Worm (Caenorhabditis elegans): ENCODE results near the gene lin-8.
"Not testable (repeated sequence)": the region's sequence is repeated elsewhere in the genome, so short reads cannot be mapped to it uniquely, and the experiment has no call there.

The lin-8 gene

DNA sequence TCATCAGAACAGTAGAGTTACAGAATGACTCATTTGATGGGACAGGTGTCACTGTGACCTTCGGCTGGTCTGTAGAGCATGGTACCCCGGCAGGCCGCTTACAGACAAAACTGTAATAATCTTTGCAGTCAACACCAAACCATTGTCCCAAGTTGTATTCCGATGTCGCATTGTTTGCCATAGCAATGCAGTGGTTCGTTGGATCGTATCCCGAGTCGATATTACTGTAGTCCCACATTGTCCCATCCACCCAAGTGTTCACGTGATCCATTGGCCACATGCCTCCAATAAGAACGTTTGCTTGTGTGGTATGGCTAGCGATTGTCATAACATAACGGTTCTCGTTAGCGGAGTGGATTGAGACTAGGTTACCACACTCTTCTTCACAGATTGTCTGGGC lies 35.7 kb upstream of the lin-8 start:
- TF ChIP-seq snpc-4 (tag; optimal IDR thresholded peaks at IDR 0.05) (no peak), nhr-23 (tag; optimal IDR thresholded peaks at IDR 0.05) (no peak), ztf-1 (GFP tag; conservative IDR thresholded peaks at IDR 0.05) (no peak), nhr-25 (tag; optimal IDR thresholded peaks at IDR 0.05) (no peak), unc-55 (GFP tag; optimal IDR thresholded peaks at IDR 0.05) (no peak), nhr-237 (tag; optimal IDR thresholded peaks at IDR 0.05) (no peak)

ce11 chrII:3023381-3023935 lies 33.2 kb upstream of the lin-8 start, which contains the start of gene clec-2:
Gene clec-2, minus strand, starts transcription at chrII:3023431.
- TF ChIP-seq sma-3 (GFP tag; optimal IDR thresholded peaks at IDR 0.05), result no peak
- TF ChIP-seq nhr-12 (tag; optimal IDR thresholded peaks at IDR 0.05), result no peak
- no peak for TF ChIP-seq lin-39 (tag; optimal IDR thresholded peaks at IDR 0.05)
- TF ChIP-seq blmp-1 (tag; optimal IDR thresholded peaks at IDR 0.05; ENCODE audit: insufficient read depth), result no peak
- no peak for TF ChIP-seq crh-2 (tag; optimal IDR thresholded peaks at IDR 0.05)
- no peak for TF ChIP-seq ceh-16 (tag; optimal IDR thresholded peaks at IDR 0.05)
- TF ChIP-seq ZK546.5 (tag; optimal IDR thresholded peaks at IDR 0.05), result no peak
- no peak for TF ChIP-seq F13H6.1 (tag; optimal IDR thresholded peaks at IDR 0.05)
- no peak for TF ChIP-seq R02D3.7 (tag; optimal IDR thresholded peaks at IDR 0.05)

- no peak for TF ChIP-seq elt-1 (tag; optimal IDR thresholded peaks at IDR 0.05)
These were observed 32.0 kb upstream of the lin-8 start for ce11 chrII:3024655-3025054.

ce11 chrII:3028264-3028663 lies 28.4 kb upstream of the lin-8 start:
- peak; percentile 6 for TF ChIP-seq blmp-1 (tag; optimal IDR thresholded peaks at IDR 0.05; ENCODE audit: insufficient read depth)
- peak; percentile 17 for TF ChIP-seq nhr-25 (tag; optimal IDR thresholded peaks at IDR 0.05)
- TF ChIP-seq C34F6.9 (tag; optimal IDR thresholded peaks at IDR 0.05), result no peak

- TF ChIP-seq nhr-129 (tag; optimal IDR thresholded peaks at IDR 0.05), result no peak
- peak; percentile 65 for TF ChIP-seq blmp-1 (tag; optimal IDR thresholded peaks at IDR 0.05; ENCODE audit: insufficient read depth)
- TF ChIP-seq lsy-2 (tag; optimal IDR thresholded peaks at IDR 0.05), result no peak
- TF ChIP-seq ZK546.5 (tag; optimal IDR thresholded peaks at IDR 0.05), result no peak
- no peak for TF ChIP-seq unc-55 (GFP tag; optimal IDR thresholded peaks at IDR 0.05)
These were observed 26.2 kb upstream of the lin-8 start for ce11 chrII:3030416-3030815.

ce11 chrII:3032480-3032879 lies 24.1 kb upstream of the lin-8 start, which contains the start of gene B0454.6:
Gene B0454.6, plus strand, starts transcription at chrII:3032780.
- not testable (repeated sequence) for TF ChIP-seq mbf-1, unc-39, crh-2 (tag; optimal IDR thresholded peaks at IDR 0.05)

ce11 chrII:3034914-3035313 lies 21.7 kb upstream of the lin-8 start:
- TF ChIP-seq Y55F3AM.14 (GFP tag; optimal IDR thresholded peaks at IDR 0.05) (no peak), blmp-1 (tag; optimal IDR thresholded peaks at IDR 0.05; ENCODE audit: insufficient read depth) (no peak), sma-3 (GFP tag; optimal IDR thresholded peaks at IDR 0.05) (no peak), ceh-82 (tag; optimal IDR thresholded peaks at IDR 0.05) (no peak), aly-2 (tag; optimal IDR thresholded peaks at IDR 0.05) (no peak)

DNA sequence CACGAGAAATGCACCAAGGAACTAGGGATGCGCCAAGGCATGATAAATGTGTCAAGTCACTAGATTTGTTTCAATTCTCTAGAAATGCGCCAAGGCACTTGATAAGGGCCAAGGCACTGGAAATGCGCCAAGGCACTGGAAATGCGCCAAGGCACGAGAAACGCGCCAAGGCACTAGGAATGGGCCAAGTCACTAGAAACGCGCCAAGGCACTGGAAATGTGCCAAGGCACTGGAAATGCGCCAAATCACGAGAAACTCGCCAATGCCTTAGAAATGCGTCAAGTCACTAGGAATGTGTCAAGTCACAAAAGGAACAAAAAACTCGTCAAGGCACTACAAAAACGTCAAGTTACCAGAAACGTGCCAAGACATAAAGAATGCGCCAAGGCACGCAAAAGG lies 20.3 kb upstream of the lin-8 start:
- no peak for TF ChIP-seq egl-27 (tag; optimal IDR thresholded peaks at IDR 0.05)
- TF ChIP-seq nhr-11 (tag; optimal IDR thresholded peaks at IDR 0.05), result no peak
- TF ChIP-seq nhr-21 (tag; optimal IDR thresholded peaks at IDR 0.05), result no peak
- TF ChIP-seq nhr-129 (tag; optimal IDR thresholded peaks at IDR 0.05), result no peak
- no peak for TF ChIP-seq unc-62 (GFP tag; optimal IDR thresholded peaks at IDR 0.05)
- no peak for TF ChIP-seq lin-13 (GFP tag; optimal IDR thresholded peaks at IDR 0.05)
- TF ChIP-seq ztf-11 (tag; optimal IDR thresholded peaks at IDR 0.05), result no peak
